Fruit fly (Drosophila melanogaster): ENCODE data around the gene CG31380.

dm6 chr3R:25810796-25811195, 21.5 kb upstream of the CG31380 start, which contains the start of gene CG5024:
- TF ChIP-seq CG8478 (optimal IDR thresholded peaks at IDR 0.05) (no peak), CTCF (optimal IDR thresholded peaks at IDR 0.05) (no peak)

All from S2 (cell line).